Fruit fly (Drosophila melanogaster): ENCODE data around the gene CG42637.

Gene CG42637

dm6 chr3L:19815472-19816150 lies 22.2 kb upstream of the CG42637 start, which contains the start of gene cyc (continued):
- TF ChIP-seq Xbp1 (GFP tag; optimal IDR thresholded peaks at IDR 0.05) (no peak), CG9609 (GFP tag; optimal IDR thresholded peaks at IDR 0.05) (no peak), MBD-R2 (GFP tag; IDR thresholded peaks at IDR 0.05) (peak; percentile 29; the same call in 1 of the 2 replicates), CG9797 (GFP tag; optimal IDR thresholded peaks at IDR 0.05) (peak; percentile 62), Oli (tag; optimal IDR thresholded peaks at IDR 0.05) (no peak), CG17385 (GFP tag; optimal IDR thresholded peaks at IDR 0.05) (peak; percentile 68), Poxn (GFP tag; IDR thresholded peaks at IDR 0.05) (no peak), ci (GFP tag; IDR thresholded peaks at IDR 0.05) (0 out of 3 replicates have a peak, but pooled peaks have one; percentile 19), gro (GFP tag; optimal IDR thresholded peaks at IDR 0.05) (peak; percentile 3), gsb-n (tag; optimal IDR thresholded peaks at IDR 0.05) (no peak), cad (GFP tag; optimal IDR thresholded peaks at IDR 0.05) (no peak), kay (GFP tag; optimal IDR thresholded peaks at IDR 0.05) (no peak), Hsf (GFP tag; optimal IDR thresholded peaks at IDR 0.05) (no peak), CG13775 (GFP tag; optimal IDR thresholded peaks at IDR 0.05) (no peak), CG14667 (GFP tag; IDR thresholded peaks at IDR 0.05) (no peak), CG6175 (GFP tag; IDR thresholded peaks at IDR 0.05) (no peak), scrt (GFP tag; optimal IDR thresholded peaks at IDR 0.05) (peak; percentile 85), CrebB (tag; optimal IDR thresholded peaks at IDR 0.05) (no peak), CG6272 (GFP tag; IDR thresholded peaks at IDR 0.05) (no peak), CG3847 (GFP tag; IDR thresholded peaks at IDR 0.05) (no peak), ash1 (GFP tag; optimal IDR thresholded peaks at IDR 0.05) (no peak), CG3726 (GFP tag; IDR thresholded peaks at IDR 0.05) (no peak), HmgZ (tag; optimal IDR thresholded peaks at IDR 0.05) (no peak), grau (tag; optimal IDR thresholded peaks at IDR 0.05) (peak; percentile 39), otp (GFP tag; IDR thresholded peaks at IDR 0.05) (no peak), Bteb2 (GFP tag; optimal IDR thresholded peaks at IDR 0.05) (no peak), CG10462 (GFP tag; optimal IDR thresholded peaks at IDR 0.05) (no peak), Drgx (GFP tag; IDR thresholded peaks at IDR 0.05) (no peak), CG34376 (GFP tag; optimal IDR thresholded peaks at IDR 0.05) (peak; percentile 9), dati (GFP tag; IDR thresholded peaks at IDR 0.05) (no peak), H15 (GFP tag; IDR thresholded peaks at IDR 0.05) (no peak), Ets97D (GFP tag; optimal IDR thresholded peaks at IDR 0.05) (peak; percentile 75), stwl (tag; optimal IDR thresholded peaks at IDR 0.05) (peak; percentile 17), salm (tag; optimal IDR thresholded peaks at IDR 0.05) (no peak), CG10979 (tag; optimal IDR thresholded peaks at IDR 0.05) (no peak), HmgD (GFP tag; optimal IDR thresholded peaks at IDR 0.05) (no peak), hkb (optimal IDR thresholded peaks at IDR 0.05) (no peak), hkb (GFP tag; IDR thresholded peaks at IDR 0.05) (no peak), CG13287 (GFP tag; IDR thresholded peaks at IDR 0.05; ENCODE audit: partially characterized antibody) (peak; percentile 8; the same call in 1 of the 2 replicates), CG12744 (GFP tag; optimal IDR thresholded peaks at IDR 0.05) (no peak), pzg (GFP tag; optimal IDR thresholded peaks at IDR 0.05) (peak; percentile 65), CG8944 (GFP tag; optimal IDR thresholded peaks at IDR 0.05) (no peak), CG11247 (GFP tag; IDR thresholded peaks at IDR 0.05) (no peak), Myb (GFP tag; optimal IDR thresholded peaks at IDR 0.05) (peak; percentile 29), CG3995 (GFP tag; optimal IDR thresholded peaks at IDR 0.05) (no peak), Gsc (GFP tag; IDR thresholded peaks at IDR 0.05) (no peak), Dp (GFP tag; optimal IDR thresholded peaks at IDR 0.05) (peak; percentile 91), sisA (GFP tag; IDR thresholded peaks at IDR 0.05) (no peak), chinmo (GFP tag; IDR thresholded peaks at IDR 0.05; ENCODE audit: partially characterized antibody) (peak; percentile 81; the same call in 1 of the 4 replicates), CTCF (GFP tag; optimal IDR thresholded peaks at IDR 0.05) (peak; percentile 51), klu (GFP tag; IDR thresholded peaks at IDR 0.05) (no peak), CG11085 (GFP tag; IDR thresholded peaks at IDR 0.05) (no peak)
